Fruit fly (Drosophila melanogaster) whole organism, embryonic: ENCODE results near the gene CG31495.

Experiments used
- Aef1 ChIP-seq: fragments of 200-800 bp; sonication (Bioruptor generic); IDR thresholded peaks from 3 replicates; pipeline ENCODE4 v1.3.6; 2022; ENCODE audit warnings: missing biosample characterization, missing genetic modification characterization
- BtbVII ChIP-seq: fragments of 200-800 bp; sonication (Bioruptor generic); optimal IDR thresholded peaks from 3 replicates; lab custom pipeline; 2017; ENCODE audit warnings: missing biosample characterization, mild to moderate bottlenecking, missing genetic modification characterization
- CG11504 ChIP-seq: fragments of 200-800 bp; sonication (Bioruptor generic); optimal IDR thresholded peaks from 3 replicates; lab custom pipeline; 2019; ENCODE audit warnings: missing biosample characterization, mild to moderate bottlenecking, missing genetic modification characterization, moderate library complexity
- CG11723 ChIP-seq: fragments of 200-800 bp; sonication (Bioruptor generic); optimal IDR thresholded peaks from 2 replicates; lab custom pipeline; 2017; ENCODE audit warnings: missing biosample characterization, mild to moderate bottlenecking, missing genetic modification characterization
- CG1233 ChIP-seq: fragments of 200-800 bp; sonication (Bioruptor generic); optimal IDR thresholded peaks from 4 replicates; lab custom pipeline; 2018; ENCODE audit warnings: missing biosample characterization, mild to moderate bottlenecking, missing genetic modification characterization
- CG12744 ChIP-seq: fragments of 200-800 bp; sonication (Bioruptor generic); optimal IDR thresholded peaks from 2 replicates; lab custom pipeline; 2016; ENCODE audit warnings: missing biosample characterization, missing genetic modification characterization
- CG13424 ChIP-seq: fragments of 200-800 bp; sonication (Bioruptor generic); optimal IDR thresholded peaks from 2 replicates; lab custom pipeline; 2019; ENCODE audit warnings: missing biosample characterization, mild to moderate bottlenecking, missing genetic modification characterization, moderate library complexity
- CG14050 ChIP-seq: fragments of 200-800 bp; sonication (Bioruptor generic); IDR thresholded peaks from 3 replicates; pipeline ENCODE4 v1.3.6; 2022; ENCODE audit warnings: missing biosample characterization, missing genetic modification characterization
- CG16815 ChIP-seq: fragments of 200-800 bp; sonication (Bioruptor generic); optimal IDR thresholded peaks from 3 replicates; lab custom pipeline; 2017; ENCODE audit warnings: missing biosample characterization, mild to moderate bottlenecking, missing genetic modification characterization
- CG17568 ChIP-seq: fragments of 200-800 bp; sonication (Bioruptor generic); optimal IDR thresholded peaks from 2 replicates; lab custom pipeline; 2018; ENCODE audit warnings: missing biosample characterization, mild to moderate bottlenecking, missing genetic modification characterization, moderate library complexity
- CG18262 ChIP-seq: fragments of 200-800 bp; optimal IDR thresholded peaks from 3 replicates; lab custom pipeline; 2019; ENCODE audit warnings: missing biosample characterization, mild to moderate bottlenecking, missing genetic modification characterization, moderate library complexity
- CG2875 ChIP-seq: fragments of 200-800 bp; sonication (Bioruptor generic); optimal IDR thresholded peaks from 2 replicates; lab custom pipeline; 2017; ENCODE audit warnings: missing biosample characterization, mild to moderate bottlenecking, missing genetic modification characterization, missing genetic modification reagents
- CG31388 ChIP-seq: fragments of 200-800 bp; sonication (Bioruptor generic); optimal IDR thresholded peaks from 2 replicates; lab custom pipeline; 2016; ENCODE audit warnings: missing biosample characterization, missing genetic modification characterization
- CG34224 ChIP-seq: fragments of 200-800 bp; sonication (Bioruptor generic); IDR thresholded peaks from 3 replicates; pipeline ENCODE4 v1.3.6; 2022; ENCODE audit warnings: missing biosample characterization, missing genetic modification characterization; ENCODE audit not compliant: partially characterized antibody
- CG6854 ChIP-seq: fragments of 200-800 bp; sonication (Bioruptor generic); optimal IDR thresholded peaks from 3 replicates; lab custom pipeline; 2017; ENCODE audit warnings: missing biosample characterization, mild to moderate bottlenecking, missing genetic modification characterization
- CG7372 ChIP-seq: fragments of 200-800 bp; sonication (Bioruptor generic); IDR thresholded peaks from 2 replicates; pipeline ENCODE4 v1.3.6; 2022; ENCODE audit warnings: missing biosample characterization, missing genetic modification characterization
- CG7839 ChIP-seq: fragments of 200-800 bp; sonication (Bioruptor generic); optimal IDR thresholded peaks from 3 replicates; lab custom pipeline; 2018; ENCODE audit warnings: missing biosample characterization, mild to moderate bottlenecking, missing genetic modification characterization, moderate library complexity
- CG8089 ChIP-seq: fragments of 200-800 bp; sonication (Bioruptor generic); optimal IDR thresholded peaks from 3 replicates; lab custom pipeline; 2016; ENCODE audit warnings: missing biosample characterization, missing genetic modification characterization
- CG8944 ChIP-seq: fragments of 200-800 bp; sonication (Bioruptor generic); optimal IDR thresholded peaks from 3 replicates; lab custom pipeline; 2016; ENCODE audit warnings: missing biosample characterization, missing genetic modification characterization
- CG9437 ChIP-seq: fragments of 200-800 bp; sonication (Bioruptor generic); optimal IDR thresholded peaks from 2 replicates; lab custom pipeline; 2018; ENCODE audit warnings: missing biosample characterization, mild to moderate bottlenecking, missing genetic modification characterization
- CG9817 ChIP-seq: fragments of 200-800 bp; sonication (Bioruptor generic); optimal IDR thresholded peaks from 2 replicates; lab custom pipeline; 2018; ENCODE audit warnings: missing biosample characterization, mild to moderate bottlenecking, missing genetic modification characterization, moderate library complexity
- D19B ChIP-seq: fragments of 200-800 bp; sonication (Bioruptor generic); optimal IDR thresholded peaks from 2 replicates; lab custom pipeline; 2017; ENCODE audit warnings: missing biosample characterization, mild to moderate bottlenecking, missing genetic modification characterization
- Dbx ChIP-seq: fragments of 200-800 bp; sonication (Bioruptor generic); IDR thresholded peaks from 3 replicates; pipeline ENCODE4 v1.3.6; 2022; ENCODE audit warnings: missing biosample characterization, missing genetic modification characterization
- HLH3B ChIP-seq: fragments of 200-800 bp; sonication (Bioruptor generic); IDR thresholded peaks from 2 replicates; pipeline ENCODE4 v1.3.6; 2022; ENCODE audit warnings: missing biosample characterization, missing genetic modification characterization
- Hr3 ChIP-seq: fragments of 200-800 bp; sonication (Bioruptor generic); optimal IDR thresholded peaks from 3 replicates; lab custom pipeline; 2016; ENCODE audit warnings: missing biosample characterization, missing genetic modification characterization
- Hr51 ChIP-seq, 2 experiments: fragments of 200-800 bp; sonication (Bioruptor generic); optimal IDR thresholded peaks; 2 replicates in 1 of 2; 3 replicates in 1 of 2; lab custom pipeline; 2016 to 2018; ENCODE audit warnings: missing biosample characterization in 2 of 2, missing genetic modification characterization in 2 of 2, mild to moderate bottlenecking in 1 of 2, moderate library complexity in 1 of 2
- Lim3 ChIP-seq: fragments of 200-800 bp; sonication (Bioruptor generic); IDR thresholded peaks from 2 replicates; pipeline ENCODE4 v1.3.6; 2022; ENCODE audit warnings: missing biosample characterization, missing genetic modification characterization
- Meics ChIP-seq: fragments of 200-800 bp; sonication (Bioruptor generic); optimal IDR thresholded peaks from 2 replicates; lab custom pipeline; 2017; ENCODE audit warnings: missing biosample characterization, mild to moderate bottlenecking, missing genetic modification characterization
- Poxn ChIP-seq: fragments of 200-800 bp; sonication (Bioruptor generic); IDR thresholded peaks from 2 replicates; pipeline ENCODE4 v1.3.6; 2022; ENCODE audit warnings: missing biosample characterization, missing genetic modification characterization
- Scr ChIP-seq: fragments of 200-800 bp; sonication (Bioruptor generic); IDR thresholded peaks from 2 replicates; pipeline ENCODE4 v1.3.6; 2022; ENCODE audit warnings: missing biosample characterization, missing genetic modification characterization; ENCODE audit not compliant: partially characterized antibody
- Sin3A ChIP-seq: fragments of >200 bp; optimal IDR thresholded peaks from 2 replicates; lab custom pipeline; 2018
- Ssrp ChIP-seq: fragments of 200-800 bp; sonication (Bioruptor generic); optimal IDR thresholded peaks from 2 replicates; lab custom pipeline; 2018; ENCODE audit warnings: missing biosample characterization, mild to moderate bottlenecking, missing genetic modification characterization, moderate library complexity
- cas ChIP-seq: fragments of 200-800 bp; sonication (Bioruptor generic); IDR thresholded peaks from 2 replicates; pipeline ENCODE4 v1.3.6; 2022; ENCODE audit warnings: missing biosample characterization, missing genetic modification characterization
- chinmo ChIP-seq: fragments of 200-800 bp; sonication (Bioruptor generic); IDR thresholded peaks from 4 replicates; pipeline ENCODE4 v1.3.6; 2022; ENCODE audit warnings: missing biosample characterization, missing genetic modification characterization; ENCODE audit not compliant: partially characterized antibody
- disco-r ChIP-seq: fragments of 200-800 bp; sonication (Bioruptor generic); optimal IDR thresholded peaks from 2 replicates; lab custom pipeline; 2016; ENCODE audit warnings: missing biosample characterization, missing genetic modification characterization
- dpn ChIP-seq, 2 experiments: fragments of 200-800 bp; sonication (Bioruptor generic); optimal IDR thresholded peaks; 3 replicates each; lab custom pipeline; 2016; ENCODE audit warnings: missing biosample characterization in 2 of 2, missing genetic modification characterization in 2 of 2
- dysf ChIP-seq: fragments of 200-800 bp; sonication (Bioruptor generic); IDR thresholded peaks from 3 replicates; pipeline ENCODE4 v1.3.6; 2022; ENCODE audit warnings: missing biosample characterization, missing genetic modification characterization
- esg ChIP-seq: fragments of 200-800 bp; sonication (Bioruptor generic); conservative IDR thresholded peaks from 2 replicates; pipeline ENCODE4 v1.3.6; 2022; ENCODE audit warnings: missing biosample characterization, missing genetic modification characterization
- exex ChIP-seq: fragments of 200-800 bp; sonication (Bioruptor generic); optimal IDR thresholded peaks from 4 replicates; lab custom pipeline; 2018; ENCODE audit warnings: missing biosample characterization, mild to moderate bottlenecking, missing genetic modification characterization, moderate library complexity
- fd102C ChIP-seq: fragments of 200-800 bp; sonication (Bioruptor generic); optimal IDR thresholded peaks from 2 replicates; lab custom pipeline; 2018; ENCODE audit warnings: missing biosample characterization, mild to moderate bottlenecking, missing genetic modification characterization, moderate library complexity
- fd64A ChIP-seq: fragments of 200-800 bp; sonication (Bioruptor generic); optimal IDR thresholded peaks from 3 replicates; lab custom pipeline; 2018; ENCODE audit warnings: missing biosample characterization, mild to moderate bottlenecking, missing genetic modification characterization
- grau ChIP-seq: fragments of 200-800 bp; optimal IDR thresholded peaks from 3 replicates; lab custom pipeline; 2019; ENCODE audit warnings: missing biosample characterization, mild to moderate bottlenecking, missing genetic modification characterization, moderate library complexity
- mirr ChIP-seq: fragments of 200-800 bp; sonication (Bioruptor generic); optimal IDR thresholded peaks from 3 replicates; lab custom pipeline; 2018; ENCODE audit warnings: missing biosample characterization, mild to moderate bottlenecking, missing genetic modification characterization
- nerfin-2 ChIP-seq: fragments of 200-800 bp; sonication (Bioruptor generic); IDR thresholded peaks from 2 replicates; pipeline ENCODE4 v1.3.6; 2022; ENCODE audit warnings: missing biosample characterization, missing genetic modification characterization; ENCODE audit not compliant: partially characterized antibody
- pnt ChIP-seq: fragments of 200-800 bp; sonication (Bioruptor generic); optimal IDR thresholded peaks from 3 replicates; lab custom pipeline; 2016; ENCODE audit warnings: missing biosample characterization, missing genetic modification characterization
- pros ChIP-seq: fragments of 200-800 bp; sonication (Bioruptor generic); optimal IDR thresholded peaks from 3 replicates; lab custom pipeline; 2019; ENCODE audit warnings: missing biosample characterization, mild to moderate bottlenecking, missing genetic modification characterization, moderate library complexity
- shn ChIP-seq: fragments of 200-800 bp; sonication (Bioruptor generic); optimal IDR thresholded peaks from 3 replicates; lab custom pipeline; 2016; ENCODE audit warnings: missing biosample characterization, missing genetic modification characterization
- tin ChIP-seq: fragments of 200-800 bp; sonication (Bioruptor generic); optimal IDR thresholded peaks from 3 replicates; lab custom pipeline; 2016; ENCODE audit warnings: missing biosample characterization, missing genetic modification characterization
- tup ChIP-seq: fragments of 200-800 bp; sonication (Bioruptor generic); optimal IDR thresholded peaks from 2 replicates; lab custom pipeline; 2016; ENCODE audit warnings: missing biosample characterization, mild to moderate bottlenecking, missing genetic modification characterization, moderate library complexity

Gene CG31495

DNA sequence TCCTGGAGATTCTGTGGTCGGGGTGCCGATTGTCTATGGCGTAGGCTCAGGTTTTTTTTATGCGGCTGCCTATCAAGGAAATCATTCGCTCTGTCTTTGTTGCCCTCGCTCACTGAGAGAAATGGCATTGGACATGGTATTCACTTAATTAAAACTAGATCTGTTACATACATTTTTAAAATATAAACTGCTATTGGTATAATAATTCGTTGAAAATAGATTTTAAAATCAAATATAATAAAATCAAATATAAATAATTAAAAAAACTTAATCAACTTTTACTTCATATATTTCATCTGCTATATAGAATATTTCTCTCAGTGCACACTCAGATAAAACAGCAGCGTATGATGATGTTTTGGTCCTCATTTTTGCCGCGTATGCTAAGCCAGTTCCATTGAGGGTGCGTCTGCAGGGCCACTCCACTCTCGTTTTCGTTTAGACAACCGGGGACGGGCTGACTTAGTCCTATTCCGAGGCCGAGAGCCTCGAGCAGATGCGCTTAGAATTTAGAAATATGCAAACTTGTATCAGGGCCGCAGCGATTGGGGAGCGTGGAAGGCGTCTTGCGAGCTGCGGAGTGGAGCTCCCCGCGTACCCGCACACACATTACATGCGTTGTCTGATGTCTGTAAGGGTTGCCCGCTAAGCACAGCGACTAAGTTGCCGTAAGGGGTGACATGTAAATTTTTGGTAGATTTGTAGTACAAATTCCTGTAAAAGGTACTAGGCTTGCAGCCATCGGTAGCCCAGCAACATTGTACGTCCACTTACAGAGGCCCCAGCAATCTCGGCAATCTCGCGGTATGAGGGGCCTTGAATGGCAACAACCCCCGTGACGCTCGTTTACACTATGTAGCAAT is 39.9 kb downstream of the CG31495 start (continued):
- TF ChIP-seq Hr51 (GFP tag; optimal IDR thresholded peaks at IDR 0.05; lab: Kevin White, UChicago) (peak in 1 of 2 experiments; percentile 60), Lim3 (no peak), CG17568 (GFP tag; lab: Kevin White, UChicago) (no peak), Scr (no peak), pnt (GFP tag; lab: Kevin White, UChicago) (no peak), Ssrp (no peak), CG8944 (GFP tag; lab: Kevin White, UChicago) (no peak), CG12744 (GFP tag; lab: Kevin White, UChicago) (no peak), CG13424 (tag; lab: Kevin White, UChicago) (peak; percentile 50), fd102C (peak; percentile 2), CG7372 (no peak), nerfin-2 (GFP tag; lab: Robert Waterston, UW) (no peak), CG6854 (GFP tag; lab: Kevin White, UChicago) (no peak), fd64A (no peak), CG31388 (GFP tag; lab: Kevin White, UChicago) (no peak), shn (no peak), CG18262 (tag; lab: Kevin White, UChicago) (peak; percentile 72), tup (GFP tag; lab: Kevin White, UChicago) (no peak), dpn (GFP tag; optimal IDR thresholded peaks at IDR 0.05; lab: Kevin White, UChicago) (peak in 1 of 2 experiments; percentile 3), CG34224 (GFP tag; lab: Robert Waterston, UW) (no peak), CG11723 (no peak), disco-r (GFP tag; lab: Kevin White, UChicago) (no peak), CG2875 (GFP tag; lab: Kevin White, UChicago) (no peak), CG16815 (peak; percentile 24), CG1233 (GFP tag; lab: Kevin White, UChicago) (no peak), dysf (GFP tag; lab: Robert Waterston, UW) (0 out of 3 replicates have a peak, but pooled peaks have one; percentile 17), Poxn (no peak), mirr (GFP tag; lab: Kevin White, UChicago) (peak; percentile 38), cas (no peak), Hr3 (GFP tag; lab: Kevin White, UChicago) (peak; percentile 19), HLH3B (0 out of 2 replicates have a peak, but pooled peaks have one; percentile 24), esg (GFP tag; lab: Robert Waterston, UW) (no peak), grau (tag; lab: Kevin White, UChicago) (peak; percentile 62), BtbVII (peak; percentile 22), CG8089 (GFP tag; lab: Kevin White, UChicago) (no peak), CG14050 (GFP tag; lab: Robert Waterston, UW) (no peak), Sin3A (no peak), CG9817 (tag; lab: Kevin White, UChicago) (no peak), D19B (GFP tag; lab: Kevin White, UChicago) (no peak), CG11504 (tag; lab: Kevin White, UChicago) (peak; percentile 64), CG9437 (GFP tag; lab: Kevin White, UChicago) (no peak), Aef1 (GFP tag; lab: Robert Waterston, UW) (no peak), chinmo (GFP tag; lab: Robert Waterston, UW) (0 out of 4 replicates have a peak, but pooled peaks have one; percentile 34), Dbx (GFP tag; lab: Robert Waterston, UW) (no peak), Meics (peak; percentile 30), pros (GFP tag; lab: Kevin White, UChicago) (peak; percentile 19), tin (peak; percentile 27), exex (tag; lab: Kevin White, UChicago) (no peak), CG7839 (tag; lab: Kevin White, UChicago) (peak; percentile 63)
